Fruit fly (Drosophila melanogaster): Measurements from ENCODE around the gene Syx18.

DNA sequence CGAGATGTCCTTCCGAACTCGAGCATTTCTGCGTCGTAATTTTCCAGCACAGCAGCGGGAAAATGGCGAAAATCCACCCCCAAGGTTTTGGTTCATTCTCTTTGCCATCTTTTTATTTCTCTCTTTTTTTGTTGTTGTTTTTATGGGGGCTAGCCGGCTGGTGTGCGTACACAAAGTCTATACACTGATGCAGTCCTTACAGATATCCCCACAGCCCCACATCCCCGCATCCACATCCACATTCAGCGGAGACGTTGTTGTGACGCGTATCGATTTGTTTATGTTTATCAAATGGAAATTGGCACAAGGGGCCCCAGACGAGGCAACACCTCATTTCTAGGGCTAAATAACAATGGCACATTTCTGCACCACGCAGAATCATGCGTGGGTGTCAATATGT is 50.3 kb downstream of the Syx18 start:
- TF ChIP-seq sage (GFP tag; optimal IDR thresholded peaks at IDR 0.05) (no peak), pan (optimal IDR thresholded peaks at IDR 0.05) (no peak), Abd-B (GFP tag; optimal IDR thresholded peaks at IDR 0.05) (no peak)
